Worm (Caenorhabditis elegans): Measurements from ENCODE around the gene dnj-8.

Gene dnj-8

DNA sequence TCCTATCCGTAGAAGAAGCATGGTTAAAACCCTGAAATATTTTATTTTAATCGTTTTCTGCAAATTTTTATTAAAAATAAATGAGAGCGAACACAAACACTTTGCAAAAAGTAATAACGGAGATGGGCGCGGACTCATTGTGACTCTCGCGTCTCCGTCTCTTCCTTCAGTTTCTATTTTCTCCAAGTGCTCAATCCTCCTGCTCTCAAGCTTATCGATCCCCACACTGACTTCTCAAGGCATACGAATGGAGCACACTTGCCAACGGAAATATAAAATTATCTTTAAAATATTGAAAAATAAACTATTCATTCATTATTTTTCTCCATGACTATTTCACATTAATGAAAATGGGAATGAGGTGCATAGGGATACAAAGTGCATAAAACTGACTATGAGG is at the start of gene dnj-8:
Gene dnj-8 (minus strand): TSS at position 31 of the 400 bp plus-strand sequence.
- TF ChIP-seq ztf-25 (GFP tag; IDR thresholded peaks at IDR 0.05) (no peak), dox-1 (GFP tag; IDR thresholded peaks at IDR 0.05) (no peak), gei-17 (GFP tag; optimal IDR thresholded peaks at IDR 0.05) (no peak), D2030.7 (GFP tag; IDR thresholded peaks at IDR 0.05) (no peak), die-1 (tag; optimal IDR thresholded peaks at IDR 0.05) (no peak), xnd-1 (tag; optimal IDR thresholded peaks at IDR 0.05) (no peak), madf-3 (GFP tag; IDR thresholded peaks at IDR 0.05) (no peak), sea-2 (GFP tag; IDR thresholded peaks at IDR 0.05) (no peak), madf-8 (GFP tag; conservative IDR thresholded peaks at IDR 0.05) (no peak), hsf-1 (GFP tag; IDR thresholded peaks at IDR 0.05) (no peak), Y56A3A.18 (GFP tag; IDR thresholded peaks at IDR 0.05) (no peak), ekl-4 (GFP tag; IDR thresholded peaks at IDR 0.05) (no peak), somi-1 (GFP tag; optimal IDR thresholded peaks at IDR 0.05) (no peak), nfyb-1 (GFP tag; IDR thresholded peaks at IDR 0.05) (no peak)

DNA sequence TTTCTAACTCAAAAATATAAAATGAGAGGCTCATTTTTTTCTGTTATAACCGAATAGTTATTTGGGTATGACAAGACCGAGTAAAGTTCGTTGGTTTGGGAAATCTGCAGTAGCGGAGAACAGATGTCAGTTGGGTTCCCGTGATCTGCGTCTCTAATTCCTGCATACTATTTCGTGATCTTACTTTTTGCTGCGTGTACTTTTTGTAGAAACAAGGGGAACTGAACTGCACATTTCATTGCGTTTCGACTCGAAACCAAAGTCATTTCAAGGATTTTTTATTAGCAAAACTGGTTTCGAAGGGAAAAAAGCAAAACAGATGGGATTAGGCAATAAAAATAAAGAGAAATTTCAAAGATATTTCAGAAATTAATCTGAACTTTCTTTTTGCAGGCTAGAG is 49.0 kb upstream of the dnj-8 start:
- TF ChIP-seq ekl-4 (GFP tag; IDR thresholded peaks at IDR 0.05) (no peak), hmg-1.2 (GFP tag; IDR thresholded peaks at IDR 0.05) (peak; percentile 68; the same call in 1 of the 2 replicates), egrh-3 (GFP tag; IDR thresholded peaks at IDR 0.05) (no peak)

DNA sequence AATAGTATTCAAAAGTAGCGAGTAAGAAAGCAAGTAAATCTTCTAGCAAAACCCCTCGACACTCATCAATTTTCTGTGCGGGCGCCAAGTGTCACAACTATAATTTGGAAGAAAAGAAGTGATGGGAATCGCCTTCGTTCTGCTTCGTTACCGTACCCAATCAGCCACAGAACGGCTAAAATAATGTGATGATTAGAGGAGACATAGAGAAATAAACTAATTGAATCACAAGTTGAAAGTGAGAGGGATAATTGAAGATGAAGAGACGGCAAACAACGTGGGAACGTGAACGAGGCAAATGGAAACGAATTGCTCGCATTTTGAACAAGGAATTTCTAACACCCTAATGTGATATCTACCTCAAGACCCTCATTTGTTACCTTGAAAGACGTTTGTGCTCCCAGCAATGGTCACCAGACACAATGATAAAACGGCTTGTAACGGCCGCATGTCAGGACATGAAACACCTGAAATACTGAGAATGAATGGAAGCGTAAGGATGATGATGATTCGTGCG is 44.8 kb upstream of the dnj-8 start, which contains the start of gene T19D12.6:
Gene T19D12.6 (minus strand): TSS at position 467 of the 517 bp plus-strand sequence.
- TF ChIP-seq somi-1 (GFP tag; optimal IDR thresholded peaks at IDR 0.05) (no peak), ccch-3 (GFP tag; optimal IDR thresholded peaks at IDR 0.05) (no peak), ztf-22 (GFP tag; optimal IDR thresholded peaks at IDR 0.05) (no peak), hmg-1.2 (GFP tag; IDR thresholded peaks at IDR 0.05) (peak; percentile 6; the same call in 1 of the 2 replicates), T26A5.8 (tag; optimal IDR thresholded peaks at IDR 0.05) (no peak)

ce11 chrII:6642180-6642579 is 44.3 kb upstream of the dnj-8 start:
- TF ChIP-seq mes-4 (tag; optimal IDR thresholded peaks at IDR 0.05) (no peak), xnd-1 (tag; optimal IDR thresholded peaks at IDR 0.05) (no peak)

DNA sequence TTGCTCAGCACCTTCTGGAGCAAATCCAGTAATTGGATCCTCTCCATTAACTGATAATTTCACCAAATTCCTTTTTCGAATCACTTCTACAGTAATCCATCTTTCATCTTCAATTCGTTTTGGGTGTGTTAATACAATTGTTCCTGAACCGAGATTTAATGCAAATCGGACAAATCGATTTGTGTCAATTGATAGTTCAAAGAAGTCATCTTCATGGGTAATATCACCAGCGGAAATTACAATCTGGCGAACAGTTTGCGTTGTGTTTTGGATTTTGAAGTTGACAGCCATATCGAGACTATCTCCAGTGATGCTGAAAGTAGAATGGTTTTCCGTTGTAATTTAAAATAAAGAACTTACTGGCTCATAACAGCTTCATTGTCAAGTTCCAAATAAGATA is 40.0 kb upstream of the dnj-8 start:
- TF ChIP-seq lir-1 (GFP tag; conservative IDR thresholded peaks at IDR 0.05) (no peak), atf-7 (tag; optimal IDR thresholded peaks at IDR 0.05) (no peak), let-526 (GFP tag; IDR thresholded peaks at IDR 0.05) (no peak), zim-3 (tag; optimal IDR thresholded peaks at IDR 0.05) (no peak), die-1 (tag; optimal IDR thresholded peaks at IDR 0.05) (no peak), ztf-28 (GFP tag; IDR thresholded peaks at IDR 0.05) (no peak), nhr-90 (tag; optimal IDR thresholded peaks at IDR 0.05) (no peak), rec-8 (tag; optimal IDR thresholded peaks at IDR 0.05) (no peak), nhr-179 (tag; optimal IDR thresholded peaks at IDR 0.05) (no peak), ceh-91 (GFP tag; IDR thresholded peaks at IDR 0.05) (no peak), sptf-2 (GFP tag; optimal IDR thresholded peaks at IDR 0.05) (no peak), nfya-1 (tag; optimal IDR thresholded peaks at IDR 0.05; ENCODE audit: borderline replicate concordance, insufficient read depth) (no peak), lsl-1 (GFP tag; optimal IDR thresholded peaks at IDR 0.05) (no peak), D2030.7 (GFP tag; IDR thresholded peaks at IDR 0.05) (no peak), hlh-12 (tag; optimal IDR thresholded peaks at IDR 0.05) (no peak), snpc-1.1 (tag; optimal IDR thresholded peaks at IDR 0.05; ENCODE audit: insufficient read depth) (no peak), ceh-100 (GFP tag; IDR thresholded peaks at IDR 0.05) (no peak)

All from whole organism, young adult.